Worm (Caenorhabditis elegans) whole organism, L3 larva: Measurements from ENCODE around the gene K04D7.6.

Source experiments
- ama-1 ChIP-seq: fragments of 150-350 bp; optimal IDR thresholded peaks from 2 replicates; lab custom pipeline; 2018
- fkh-10 ChIP-seq: sonication (generic microtip); optimal IDR thresholded peaks from 2 replicates; lab custom pipeline; 2017; ENCODE audit warnings: missing biosample characterization, missing genetic modification reagents, missing genetic modification characterization
- fos-1 ChIP-seq: fragments of 150-350 bp; optimal IDR thresholded peaks from 2 replicates; lab custom pipeline; 2014; ENCODE audit warnings: missing biosample characterization, missing genetic modification characterization
- lin-15B ChIP-seq: fragments of 150-350 bp; optimal IDR thresholded peaks from 2 replicates; lab custom pipeline; 2014; ENCODE audit warnings: missing biosample characterization, missing genetic modification characterization
- nhr-12 ChIP-seq: fragments of 150-350 bp; optimal IDR thresholded peaks from 2 replicates; lab custom pipeline; 2014; ENCODE audit warnings: missing biosample characterization, missing genetic modification characterization
- nhr-28 ChIP-seq: fragments of 150-350 bp; optimal IDR thresholded peaks from 2 replicates; lab custom pipeline; 2014; ENCODE audit warnings: missing biosample characterization, missing genetic modification characterization
- pha-4 ChIP-seq: fragments of 150-350 bp; optimal IDR thresholded peaks from 2 replicates; lab custom pipeline; 2014; ENCODE audit warnings: missing biosample characterization, missing genetic modification reagents, missing genetic modification characterization
- unc-62 ChIP-seq: fragments of 150-350 bp; sonication (generic microtip); optimal IDR thresholded peaks from 4 replicates; lab custom pipeline; 2014; ENCODE audit warnings: missing biosample characterization, missing genetic modification reagents, missing genetic modification characterization
- zag-1 ChIP-seq: fragments of 150-350 bp; optimal IDR thresholded peaks from 2 replicates; lab custom pipeline; 2014; ENCODE audit warnings: missing biosample characterization, missing genetic modification characterization
- ztf-11 ChIP-seq: fragments of 150-350 bp; optimal IDR thresholded peaks from 2 replicates; lab custom pipeline; 2014; ENCODE audit warnings: missing biosample characterization, missing genetic modification characterization

ce11 chrIV:10216704-10217296 lies 10.7 kb upstream of the K04D7.6 start:
- no peak for TF ChIP-seq lin-15B
- TF ChIP-seq unc-62 (GFP tag; lab: Kevin White, UChicago) = no peak
- TF ChIP-seq zag-1 (tag; lab: Kevin White, UChicago) = no peak
- no peak for TF ChIP-seq fkh-10 (GFP tag; lab: Kevin White, UChicago)
- TF ChIP-seq nhr-12 = no peak
- no peak for TF ChIP-seq ama-1 (lab: Kevin White, UChicago)
- no peak for TF ChIP-seq ztf-11 (tag; lab: Kevin White, UChicago)
- TF ChIP-seq nhr-28 = no peak
- no peak for TF ChIP-seq fos-1 (tag; lab: Kevin White, UChicago)
- no peak for TF ChIP-seq pha-4 (tag; lab: Kevin White, UChicago)
